Worm (Caenorhabditis elegans): ENCODE data around the gene npp-23.

The npp-23 gene

DNA sequence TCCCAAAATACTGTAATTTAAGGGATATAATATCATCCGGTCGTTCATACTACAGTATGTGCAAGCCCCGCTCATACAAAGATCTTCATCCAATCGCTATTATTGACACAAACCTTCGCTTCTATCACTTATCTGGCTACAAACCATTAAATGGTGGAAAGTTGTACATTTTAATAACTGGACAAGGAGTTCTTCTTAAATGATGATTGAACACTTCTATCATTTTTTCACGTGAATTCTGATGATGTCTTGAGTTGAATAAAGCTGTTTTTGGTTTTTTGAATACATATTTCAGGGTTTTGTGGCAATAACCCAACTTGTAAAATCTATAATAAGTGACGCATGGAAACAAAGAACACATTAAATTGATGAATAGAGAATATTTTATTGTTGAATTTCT, 46.9 kb downstream of the npp-23 start:
- no peak for TF ChIP-seq nhr-48 (tag; optimal IDR thresholded peaks at IDR 0.05)
- TF ChIP-seq hlh-11 (tag; optimal IDR thresholded peaks at IDR 0.05), result no peak
- peak; percentile 40 for TF ChIP-seq nhr-237 (tag; optimal IDR thresholded peaks at IDR 0.05)
- TF ChIP-seq R02D3.7 (tag; optimal IDR thresholded peaks at IDR 0.05), result no peak
- no peak for TF ChIP-seq zfp-2 (tag; optimal IDR thresholded peaks at IDR 0.05)
- peak; percentile 43 for TF ChIP-seq ama-1 (optimal IDR thresholded peaks at IDR 0.05)
- no peak for TF ChIP-seq dpl-1 (GFP tag; optimal IDR thresholded peaks at IDR 0.05)
- TF ChIP-seq nhr-10 (tag; optimal IDR thresholded peaks at IDR 0.05), result peak; percentile 53
- TF ChIP-seq Y105C5A.15 (GFP tag; IDR thresholded peaks at IDR 0.05), result 0 out of 2 replicates have a peak, but pooled peaks have one; percentile 31
- peak; percentile 12 for TF ChIP-seq nhr-28 (tag; optimal IDR thresholded peaks at IDR 0.05)
- no peak for TF ChIP-seq cey-2 (tag; optimal IDR thresholded peaks at IDR 0.05; ENCODE audit: borderline replicate concordance, insufficient read depth)
- TF ChIP-seq lsy-2 (tag; optimal IDR thresholded peaks at IDR 0.05), result no peak
- TF ChIP-seq lin-39 (tag; optimal IDR thresholded peaks at IDR 0.05), result no peak
- no peak for TF ChIP-seq ceh-82 (tag; optimal IDR thresholded peaks at IDR 0.05)
- no peak for TF ChIP-seq fkh-10 (GFP tag; optimal IDR thresholded peaks at IDR 0.05)
- no peak for TF ChIP-seq dmd-8 (GFP tag; IDR thresholded peaks at IDR 0.05)
- no peak for TF ChIP-seq tag-97 (GFP tag; IDR thresholded peaks at IDR 0.05)
- no peak for TF ChIP-seq dmd-9 (GFP tag; IDR thresholded peaks at IDR 0.05)
- TF ChIP-seq mep-1 (tag; optimal IDR thresholded peaks at IDR 0.05), result peak; percentile 7
- TF ChIP-seq F37D6.2 (tag; optimal IDR thresholded peaks at IDR 0.05), result no peak
- TF ChIP-seq egl-43 (GFP tag; IDR thresholded peaks at IDR 0.05), result no peak
- no peak for TF ChIP-seq D1046.2 (GFP tag; IDR thresholded peaks at IDR 0.05)
- TF ChIP-seq T26A8.4 (GFP tag; IDR thresholded peaks at IDR 0.05), result peak; percentile 88
- TF ChIP-seq php-3 (GFP tag; IDR thresholded peaks at IDR 0.05), result no peak
- TF ChIP-seq daf-19 (GFP tag; conservative IDR thresholded peaks at IDR 0.05), result no peak
- no peak for TF ChIP-seq lin-15B (tag; optimal IDR thresholded peaks at IDR 0.05)
- no peak for TF ChIP-seq mdl-1 (tag; optimal IDR thresholded peaks at IDR 0.05)

DNA sequence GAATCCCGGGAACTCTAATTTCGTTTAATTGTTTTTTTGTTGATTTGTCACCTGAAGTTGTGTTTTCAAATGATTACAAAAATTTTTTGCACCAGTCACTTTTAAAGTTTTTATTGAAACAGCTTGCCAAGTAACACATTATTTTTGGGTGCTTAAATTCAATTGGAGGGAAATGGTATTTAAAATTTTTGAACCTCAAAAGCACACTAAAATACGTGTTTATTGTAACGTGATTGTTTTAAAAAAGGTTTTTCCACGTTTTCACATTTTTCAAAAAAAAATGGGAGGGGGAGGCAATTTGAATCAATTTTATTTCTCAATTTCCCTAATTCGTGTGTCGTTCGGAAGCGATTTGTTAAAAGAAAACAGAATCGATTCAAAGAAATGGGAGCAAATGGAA, 48.3 kb downstream of the npp-23 start, which contains the start of gene T28C6.5:
Gene T28C6.5 (plus strand): TSS at position 301 of the 400 bp plus-strand sequence.
- TF ChIP-seq lin-29 (GFP tag; IDR thresholded peaks at IDR 0.05), result no peak

DNA sequence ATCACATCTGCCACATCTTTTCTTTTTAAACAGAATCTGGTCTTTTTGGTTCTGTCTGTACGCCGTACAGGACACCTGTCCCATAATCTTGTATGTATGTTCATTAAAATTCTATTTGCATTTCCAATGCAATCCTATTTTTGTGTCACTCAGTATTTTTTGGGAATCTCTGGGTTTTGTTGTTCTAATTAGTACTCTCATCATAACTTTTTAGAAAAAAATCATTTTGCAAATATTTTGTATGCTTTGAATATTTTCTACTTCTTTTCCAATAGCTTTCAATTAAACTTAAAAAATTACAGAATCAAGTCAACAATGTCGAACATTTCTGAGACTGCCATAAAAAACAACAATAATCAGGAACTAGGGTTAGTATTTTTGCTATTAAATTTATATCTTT, 49.4 kb downstream of the npp-23 start, which contains the start of gene T28C6.3:
Gene T28C6.3 (plus strand): TSS at position 301 of the 400 bp plus-strand sequence.
- no peak for TF ChIP-seq nhr-41 (GFP tag; IDR thresholded peaks at IDR 0.05)

DNA sequence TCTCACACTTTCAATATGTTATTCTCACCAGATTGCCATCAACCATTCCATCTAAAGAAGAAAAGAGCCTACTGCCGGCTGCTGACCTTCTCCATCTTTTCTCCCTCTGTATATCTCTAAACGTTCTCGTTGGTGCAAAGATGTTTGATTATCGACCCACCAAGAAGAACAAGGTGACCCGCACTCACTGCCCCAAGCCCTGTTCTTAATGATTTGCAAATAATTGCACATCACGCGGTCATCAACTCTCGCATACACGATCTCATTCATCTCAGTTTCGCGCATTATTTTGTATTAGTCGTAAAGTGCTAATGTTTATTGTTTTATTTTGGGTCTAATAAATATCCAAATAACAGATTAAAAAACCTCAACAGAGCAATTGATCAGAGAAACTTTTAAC, 50.0 kb downstream of the npp-23 start:
- TF ChIP-seq nhr-41 (GFP tag; IDR thresholded peaks at IDR 0.05) (no peak), mdt-29 (GFP tag; IDR thresholded peaks at IDR 0.05) (no peak), cey-2 (tag; optimal IDR thresholded peaks at IDR 0.05; ENCODE audit: borderline replicate concordance, insufficient read depth) (no peak), snpc-1.2 (GFP tag; IDR thresholded peaks at IDR 0.05) (no peak), F49E8.2 (tag; optimal IDR thresholded peaks at IDR 0.05; ENCODE audit: borderline replicate concordance) (no peak), unc-62 (GFP tag; optimal IDR thresholded peaks at IDR 0.05 in 1 of 2) (no peak), unc-62 (tag; optimal IDR thresholded peaks at IDR 0.05) (no peak), ceh-20 (GFP tag; IDR thresholded peaks at IDR 0.05) (no peak), F37D6.2 (tag; optimal IDR thresholded peaks at IDR 0.05) (no peak), F26F4.8 (GFP tag; conservative IDR thresholded peaks at IDR 0.05) (no peak), nhr-111 (GFP tag; optimal IDR thresholded peaks at IDR 0.05) (no peak), dmd-6 (GFP tag; IDR thresholded peaks at IDR 0.05) (no peak), Y75B8A.6 (GFP tag; IDR thresholded peaks at IDR 0.05) (no peak)

All from whole organism, L4 larva.